Worm (Caenorhabditis elegans): ENCODE results near the gene Y105C5B.5.

- no peak for TF ChIP-seq tab-1 (GFP tag; IDR thresholded peaks at IDR 0.05)
- TF ChIP-seq klf-2 (GFP tag; conservative IDR thresholded peaks at IDR 0.05), result no peak
Observed at ce11 chrIV:15901123-15901522, at the start of gene Y105C5B.5.
